Worm (Caenorhabditis elegans) whole organism, midembryonic: ENCODE measurements around the gene T19D2.3.

Experiments used
- T22C8.4 ChIP-seq: fragments of 200-800 bp; sonication (Bioruptor generic); IDR thresholded peaks from 2 replicates; pipeline ENCODE4 v1.3.6; 2022; ENCODE audit warnings: missing genetic modification characterization, missing compliant biosample characterization
- tab-1 ChIP-seq: fragments of 200-800 bp; sonication (Bioruptor generic); IDR thresholded peaks from 2 replicates; pipeline ENCODE4 v1.3.6; 2022; ENCODE audit warnings: missing genetic modification characterization, missing compliant biosample characterization

DNA sequence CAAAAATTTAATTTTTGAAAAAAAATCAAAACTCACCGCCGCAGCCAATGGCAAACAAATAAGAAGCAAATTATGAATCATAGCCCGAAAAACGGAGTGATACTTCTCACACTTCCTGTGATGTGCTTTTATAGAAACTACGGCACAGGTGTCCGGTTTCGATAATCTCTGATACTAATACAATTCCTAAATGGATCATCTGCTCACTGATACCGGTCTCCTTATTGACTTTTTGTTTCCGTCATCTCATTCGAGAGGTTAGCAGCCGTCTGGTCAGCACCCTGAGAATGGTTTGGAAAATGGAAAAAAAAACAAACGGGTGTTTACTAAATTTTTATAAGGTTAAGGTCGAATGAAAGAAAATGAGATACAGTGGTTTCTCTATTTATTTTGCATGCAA, 23.3 kb upstream of the T19D2.3 start, which contains the start of gene idpp-9:
- TF ChIP-seq T22C8.4 (GFP tag; lab: Robert Waterston, UW) = no peak
- no peak for TF ChIP-seq tab-1 (GFP tag; lab: Robert Waterston, UW)
